Fruit fly (Drosophila melanogaster): ENCODE results near the gene Inx2.

DNA sequence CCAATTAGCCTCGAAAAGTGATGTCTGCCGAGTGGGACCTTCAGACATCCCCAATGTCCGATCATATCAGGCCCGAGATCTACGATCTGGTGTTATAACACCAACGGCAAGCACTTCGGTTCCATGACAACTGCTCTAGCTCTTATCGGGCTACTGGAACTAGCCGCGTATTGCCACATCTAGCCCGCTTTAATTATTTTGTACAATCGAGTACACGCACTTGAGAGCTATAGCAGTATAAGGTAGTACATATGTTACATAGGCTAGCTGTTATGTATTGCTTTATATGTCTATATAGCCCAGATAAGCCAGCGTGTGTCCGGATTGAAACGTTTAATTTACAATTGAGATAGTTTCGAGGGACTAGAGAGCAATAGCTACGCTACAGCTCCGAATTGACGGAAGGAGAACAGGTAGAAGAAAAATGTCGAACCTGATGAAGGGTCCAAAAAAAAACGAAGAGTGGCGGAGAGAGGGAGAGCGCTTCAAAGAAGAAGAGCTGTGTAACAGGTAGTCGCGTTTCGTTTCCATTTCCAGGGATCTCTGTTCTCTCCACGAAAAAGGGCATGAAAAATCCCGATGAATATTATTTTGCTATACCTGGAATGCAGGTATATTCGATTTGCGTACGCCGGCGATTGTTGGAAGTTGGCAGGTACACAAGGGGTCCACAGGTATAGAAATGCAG is 1.4 kb upstream of the Inx2 start:
- TF ChIP-seq CG7101 (tag; optimal IDR thresholded peaks at IDR 0.05) (no peak), ovo (GFP tag; optimal IDR thresholded peaks at IDR 0.05) (no peak), CG1620 (GFP tag; optimal IDR thresholded peaks at IDR 0.05) (no peak)

All from whole organism, adult.